Worm (Caenorhabditis elegans): Measurements from ENCODE around the gene ZK899.6.

- TF ChIP-seq ztf-29 (GFP tag; IDR thresholded peaks at IDR 0.05) (no peak), flt-1 (GFP tag; IDR thresholded peaks at IDR 0.05) (no peak), T22C8.4 (GFP tag; IDR thresholded peaks at IDR 0.05) (no peak), tab-1 (GFP tag; IDR thresholded peaks at IDR 0.05) (no peak), ref-1 (GFP tag; conservative IDR thresholded peaks at IDR 0.05) (no peak), klf-2 (GFP tag; conservative IDR thresholded peaks at IDR 0.05) (no peak), cog-1 (tag; optimal IDR thresholded peaks at IDR 0.05) (no peak), ztf-23 (GFP tag; IDR thresholded peaks at IDR 0.05) (no peak)
These were observed 9.0 kb downstream of the ZK899.6 start, which contains the start of gene gap-2 for ce11 chrX:9472170-9472569.
